Worm (Caenorhabditis elegans) whole organism, L4 larva: ENCODE results near the gene clec-135.

ENCODE experiments used
- T20F7.1 ChIP-seq: fragments of 200-800 bp; sonication (Bioruptor generic); optimal IDR thresholded peaks from 2 replicates; lab custom pipeline; 2018; ENCODE audit warnings: mild to moderate bottlenecking, missing genetic modification characterization, missing compliant biosample characterization
- Y48G9A.11 ChIP-seq: fragments of 200-800 bp; sonication (Bioruptor generic); IDR thresholded peaks from 2 replicates; pipeline ENCODE4 v1.3.6; 2022; ENCODE audit warnings: missing genetic modification reagents, missing genetic modification characterization, missing compliant biosample characterization
- aha-1 ChIP-seq: fragments of 150-350 bp; peaks from one replicate; lab custom pipeline; 2014; ENCODE audit warnings: missing biosample characterization, missing genetic modification characterization
- ceh-62 ChIP-seq: sonication (generic microtip); optimal IDR thresholded peaks from 2 replicates; lab custom pipeline; 2017; ENCODE audit warnings: missing biosample characterization, missing genetic modification characterization
- jun-1 ChIP-seq: fragments of 150-350 bp; optimal IDR thresholded peaks from 2 replicates; lab custom pipeline; 2014; ENCODE audit warnings: missing biosample characterization, missing genetic modification reagents, missing genetic modification characterization
- nhr-10 ChIP-seq: fragments of 150-350 bp; optimal IDR thresholded peaks from 2 replicates; lab custom pipeline; 2014; ENCODE audit warnings: missing biosample characterization, missing genetic modification characterization
- nhr-111 ChIP-seq: fragments of 200-800 bp; sonication (Bioruptor generic); optimal IDR thresholded peaks from 2 replicates; lab custom pipeline; 2018; ENCODE audit warnings: mild to moderate bottlenecking, missing genetic modification characterization, missing compliant biosample characterization
- nhr-76 ChIP-seq: fragments of 150-350 bp; optimal IDR thresholded peaks from 2 replicates; lab custom pipeline; 2014; ENCODE audit warnings: missing biosample characterization, missing genetic modification characterization
- saeg-2 ChIP-seq: fragments of 200-800 bp; sonication (Bioruptor generic); IDR thresholded peaks from 2 replicates; pipeline ENCODE4 v1.3.6; 2022; ENCODE audit warnings: missing genetic modification reagents, missing genetic modification characterization, missing compliant biosample characterization
- set-16 ChIP-seq: fragments of 200-800 bp; sonication (Bioruptor generic); IDR thresholded peaks from 2 replicates; pipeline ENCODE4 v1.3.6; 2022; ENCODE audit warnings: missing genetic modification reagents, missing genetic modification characterization, missing compliant biosample characterization
- snpc-4 ChIP-seq: fragments of 150-350 bp; optimal IDR thresholded peaks from 2 replicates; lab custom pipeline; 2014; ENCODE audit warnings: missing biosample characterization, missing genetic modification characterization
- zfp-3 ChIP-seq: fragments of 200-800 bp; sonication (Bioruptor generic); conservative IDR thresholded peaks from 2 replicates; pipeline ENCODE4 v1.3.6; 2022; ENCODE audit warnings: missing genetic modification reagents, missing genetic modification characterization, missing compliant biosample characterization
- zip-11 ChIP-seq: fragments of 200-800 bp; sonication (Bioruptor generic); IDR thresholded peaks from 2 replicates; pipeline ENCODE4 v1.3.6; 2022; ENCODE audit warnings: missing genetic modification characterization, missing compliant biosample characterization

The clec-135 gene

DNA sequence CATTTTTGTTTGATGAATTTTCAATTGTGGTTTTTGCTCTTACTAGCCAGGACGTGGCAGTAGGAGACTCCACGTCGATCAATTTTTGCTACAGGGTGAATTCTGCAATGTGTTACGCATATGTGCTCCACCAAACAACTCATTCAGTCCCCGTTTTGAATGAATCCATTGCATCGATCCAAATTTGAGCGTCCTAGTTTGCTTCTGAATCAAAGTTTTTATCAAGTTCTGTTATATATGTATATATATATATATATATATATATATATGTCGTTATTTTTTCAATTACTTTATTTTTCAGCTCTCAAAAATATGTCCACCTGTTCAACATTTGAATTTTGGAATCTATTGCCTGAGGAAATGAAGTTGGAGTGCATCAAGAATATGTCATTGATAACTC, 47.5 kb downstream of the clec-135 start, which contains the start of gene F31D5.7:
Gene F31D5.7 (plus strand): TSS at position 301 of the 400 bp plus-strand sequence.
- TF ChIP-seq zip-11 (GFP tag; lab: Robert Waterston, UW) (no peak), set-16 (GFP tag; lab: Robert Waterston, UW) (no peak), zfp-3 (no peak)

DNA sequence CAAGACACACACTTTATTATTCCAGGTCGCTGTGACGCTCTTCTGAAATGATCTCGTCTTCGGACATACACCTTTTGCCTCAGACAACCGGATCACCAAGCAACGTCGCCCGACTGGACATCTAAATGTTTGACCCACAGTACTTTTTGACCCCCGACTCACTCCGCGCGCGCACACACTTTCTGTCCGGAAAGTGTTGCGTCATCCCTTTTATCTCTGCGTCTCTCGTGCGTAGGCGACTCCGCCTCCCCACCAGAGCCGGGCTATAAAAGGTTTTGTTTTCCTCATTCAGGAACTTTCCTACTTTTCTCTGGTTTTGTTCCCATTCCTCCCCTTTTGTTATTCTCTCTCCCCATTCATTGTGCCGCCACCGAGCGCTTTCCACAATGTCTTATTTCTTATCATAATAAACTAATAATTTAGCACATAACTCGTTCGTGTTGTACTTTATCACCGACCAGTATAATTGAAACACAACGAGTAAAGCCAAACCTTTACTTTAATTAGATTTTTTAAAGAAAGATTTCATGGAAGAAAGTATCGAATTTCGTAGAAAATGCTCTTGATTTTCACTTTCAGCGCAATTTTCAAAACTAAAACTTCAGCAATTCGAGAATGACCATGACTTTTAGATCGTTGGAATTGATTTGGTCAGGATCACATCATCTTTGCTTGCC, 49.4 kb downstream of the clec-135 start, which contains the start of gene F31D5.6:
Gene F31D5.6 (plus strand): TSS at position 627 of the 677 bp plus-strand sequence.
- no peak for TF ChIP-seq nhr-10 (tag; lab: Kevin White, UChicago)
- no peak for TF ChIP-seq ceh-62 (tag; lab: Kevin White, UChicago)
- no peak for TF ChIP-seq saeg-2 (GFP tag; lab: Robert Waterston, UW)
- TF ChIP-seq T20F7.1, result no peak
- no peak for TF ChIP-seq snpc-4 (tag; lab: Kevin White, UChicago)
- no peak for TF ChIP-seq Y48G9A.11
- no peak for TF ChIP-seq jun-1 (tag; lab: Kevin White, UChicago)
- TF ChIP-seq aha-1, result no peak
- no peak for TF ChIP-seq nhr-111 (GFP tag; lab: Kevin White, UChicago)
- no peak for TF ChIP-seq nhr-76 (tag; lab: Kevin White, UChicago)
